Fruit fly (Drosophila melanogaster): ENCODE data around the gene RpS17.

Gene RpS17

dm6 chr3L:9438858-9439257 is 9.2 kb upstream of the RpS17 start:
- no peak for TF ChIP-seq CG34406 (GFP tag; optimal IDR thresholded peaks at IDR 0.05)
- TF ChIP-seq fkh (GFP tag; optimal IDR thresholded peaks at IDR 0.05), result no peak

dm6 chr3L:9435831-9436230 is 6.2 kb upstream of the RpS17 start:
- TF ChIP-seq dsx (GFP tag; optimal IDR thresholded peaks at IDR 0.05; ENCODE audit: poor library complexity, severe bottlenecking) (no peak), Eip93F (GFP tag; optimal IDR thresholded peaks at IDR 0.05) (no peak), CG10669 (GFP tag; optimal IDR thresholded peaks at IDR 0.05) (no peak), CG6854 (GFP tag; optimal IDR thresholded peaks at IDR 0.05) (no peak), Gug (GFP tag; IDR thresholded peaks at IDR 0.05) (no peak), CG4318 (GFP tag; optimal IDR thresholded peaks at IDR 0.05) (no peak), Ets96B (tag; optimal IDR thresholded peaks at IDR 0.05) (no peak), achi (GFP tag; optimal IDR thresholded peaks at IDR 0.05) (no peak), CG32006 (GFP tag; optimal IDR thresholded peaks at IDR 0.05) (no peak), CG10631 (GFP tag; optimal IDR thresholded peaks at IDR 0.05) (no peak), CG15336 (GFP tag; IDR thresholded peaks at IDR 0.05) (no peak), CG11902 (GFP tag; optimal IDR thresholded peaks at IDR 0.05) (no peak), svp (GFP tag) (no peak), cyc (GFP tag; optimal IDR thresholded peaks at IDR 0.05) (no peak), net (GFP tag; optimal IDR thresholded peaks at IDR 0.05) (no peak), Hr38 (GFP tag; optimal IDR thresholded peaks at IDR 0.05) (no peak), OdsH (GFP tag; optimal IDR thresholded peaks at IDR 0.05) (no peak), fkh (GFP tag; optimal IDR thresholded peaks at IDR 0.05) (no peak), fd85E (GFP tag; optimal IDR thresholded peaks at IDR 0.05) (no peak)

dm6 chr3L:9435315-9435714 is 5.7 kb upstream of the RpS17 start, which contains the start of gene CG42526:
Gene CG42526 (minus strand): TSS chr3L:9435399.
- TF ChIP-seq ss (GFP tag; optimal IDR thresholded peaks at IDR 0.05) (no peak), Sox15 (GFP tag; optimal IDR thresholded peaks at IDR 0.05) (peak; percentile 28), lz (GFP tag; optimal IDR thresholded peaks at IDR 0.05) (peak; percentile 57), Hr39 (GFP tag; optimal IDR thresholded peaks at IDR 0.05) (peak; percentile 71), Blimp-1 (GFP tag; optimal IDR thresholded peaks at IDR 0.05) (no peak), CG8119 (GFP tag; IDR thresholded peaks at IDR 0.05) (peak; percentile 35; the same call in 1 of the 3 replicates), OdsH (GFP tag; optimal IDR thresholded peaks at IDR 0.05) (peak; percentile 67), CG6792 (GFP tag; optimal IDR thresholded peaks at IDR 0.05) (peak; percentile 12), CG3032 (tag; optimal IDR thresholded peaks at IDR 0.05) (peak; percentile 24), Hr4 (GFP tag; optimal IDR thresholded peaks at IDR 0.05) (peak; percentile 79), esn (GFP tag; optimal IDR thresholded peaks at IDR 0.05) (peak; percentile 78), Sox14 (GFP tag; optimal IDR thresholded peaks at IDR 0.05) (peak; percentile 58), net (GFP tag; optimal IDR thresholded peaks at IDR 0.05) (peak; percentile 32), CG15336 (GFP tag; IDR thresholded peaks at IDR 0.05) (peak; percentile 57), svp (GFP tag) (peak; percentile 77), spab (GFP tag; optimal IDR thresholded peaks at IDR 0.05) (no peak), CG3919 (GFP tag; optimal IDR thresholded peaks at IDR 0.05) (no peak), Sox102F (GFP tag; optimal IDR thresholded peaks at IDR 0.05) (peak; percentile 60), Eip75B (GFP tag; optimal IDR thresholded peaks at IDR 0.05) (peak; percentile 59), acj6 (GFP tag; optimal IDR thresholded peaks at IDR 0.05) (peak; percentile 51), achi (GFP tag; optimal IDR thresholded peaks at IDR 0.05) (peak; percentile 65), Eip93F (GFP tag; optimal IDR thresholded peaks at IDR 0.05) (no peak), CG32006 (GFP tag; optimal IDR thresholded peaks at IDR 0.05) (peak; percentile 56), Gug (GFP tag; IDR thresholded peaks at IDR 0.05) (no peak), salr (GFP tag; optimal IDR thresholded peaks at IDR 0.05) (peak in 1 of 2 experiments; percentile 43), vri (GFP tag; optimal IDR thresholded peaks at IDR 0.05) (peak; percentile 41), topi (GFP tag; optimal IDR thresholded peaks at IDR 0.05) (peak; percentile 33), CG31627 (GFP tag; optimal IDR thresholded peaks at IDR 0.05) (peak; percentile 67), Met (GFP tag; optimal IDR thresholded peaks at IDR 0.05) (peak; percentile 63), fkh (GFP tag; optimal IDR thresholded peaks at IDR 0.05) (no peak), Eip78C (GFP tag) (peak; percentile 61), CG8632 (GFP tag; optimal IDR thresholded peaks at IDR 0.05) (peak; percentile 14), pdm3 (GFP tag; optimal IDR thresholded peaks at IDR 0.05) (peak; percentile 75)
